Fruit fly (Drosophila melanogaster): ENCODE data around the gene noi.

noi gene

dm6 chr3R:5620387-5620956 lies 29.2 kb upstream of the noi start (continued):
- TF ChIP-seq peb (GFP tag; IDR thresholded peaks at IDR 0.05) (0 out of 2 replicates have a peak, but pooled peaks have one; percentile 35), ems (GFP tag; optimal IDR thresholded peaks at IDR 0.05) (peak; percentile 52), Asciz (GFP tag; optimal IDR thresholded peaks at IDR 0.05) (peak; percentile 73), Adf1 (GFP tag; IDR thresholded peaks at IDR 0.05) (no peak), CG17359 (tag; optimal IDR thresholded peaks at IDR 0.05) (peak; percentile 78), Rx (GFP tag; IDR thresholded peaks at IDR 0.05) (peak; percentile 75), CG4617 (GFP tag; optimal IDR thresholded peaks at IDR 0.05; ENCODE audit: borderline replicate concordance) (peak; percentile 23), dati (GFP tag; IDR thresholded peaks at IDR 0.05) (no peak), bcd (GFP tag; optimal IDR thresholded peaks at IDR 0.05) (peak; percentile 59), btn (GFP tag; optimal IDR thresholded peaks at IDR 0.05) (peak; percentile 50), Sry-δ (GFP tag; optimal IDR thresholded peaks at IDR 0.05) (no peak), cas (GFP tag; IDR thresholded peaks at IDR 0.05) (no peak), H15 (GFP tag; IDR thresholded peaks at IDR 0.05) (peak; percentile 24; the same call in 1 of the 3 replicates), CG11695 (GFP tag; IDR thresholded peaks at IDR 0.05) (peak; percentile 41; the same call in 1 of the 3 replicates), al (GFP tag; IDR thresholded peaks at IDR 0.05) (no peak), CG6854 (GFP tag; optimal IDR thresholded peaks at IDR 0.05) (no peak), CG12659 (GFP tag; optimal IDR thresholded peaks at IDR 0.05) (peak; percentile 62), Dip2 (GFP tag; IDR thresholded peaks at IDR 0.05) (no peak), Side (GFP tag; optimal IDR thresholded peaks at IDR 0.05) (peak; percentile 71), CG15696 (tag; optimal IDR thresholded peaks at IDR 0.05) (no peak), phol (tag; optimal IDR thresholded peaks at IDR 0.05) (peak; percentile 71), CrebB (tag; optimal IDR thresholded peaks at IDR 0.05) (no peak), Oli (tag; optimal IDR thresholded peaks at IDR 0.05) (peak; percentile 82), Trl (optimal IDR thresholded peaks at IDR 0.05) (no peak), Trl (GFP tag; optimal IDR thresholded peaks at IDR 0.05) (peak; percentile 44), CG11696 (GFP tag; IDR thresholded peaks at IDR 0.05) (no peak), CG10462 (GFP tag; optimal IDR thresholded peaks at IDR 0.05) (peak; percentile 20), crp (GFP tag; optimal IDR thresholded peaks at IDR 0.05) (peak in 1 of 2 experiments; percentile 20), usp (GFP tag; optimal IDR thresholded peaks at IDR 0.05) (no peak), NC2α (GFP tag; optimal IDR thresholded peaks at IDR 0.05) (no peak), Rfx (GFP tag; IDR thresholded peaks at IDR 0.05) (peak; percentile 46), CG2712 (tag; optimal IDR thresholded peaks at IDR 0.05) (peak; percentile 71), unc-4 (GFP tag; IDR thresholded peaks at IDR 0.05; ENCODE audit: partially characterized antibody) (no peak), CG10979 (tag; optimal IDR thresholded peaks at IDR 0.05) (peak; percentile 71), CG33557 (GFP tag; optimal IDR thresholded peaks at IDR 0.05) (no peak), Xbp1 (GFP tag; optimal IDR thresholded peaks at IDR 0.05) (peak; percentile 71), tap (tag; optimal IDR thresholded peaks at IDR 0.05) (peak; percentile 47), sqz (GFP tag; optimal IDR thresholded peaks at IDR 0.05) (peak; percentile 42), org-1 (GFP tag; optimal IDR thresholded peaks at IDR 0.05) (peak; percentile 69), Gsc (GFP tag; IDR thresholded peaks at IDR 0.05) (peak; percentile 13; the same call in 1 of the 2 replicates), zfh2 (GFP tag; optimal IDR thresholded peaks at IDR 0.05) (peak; percentile 38), CG31224 (GFP tag; IDR thresholded peaks at IDR 0.05) (no peak), CG14860 (GFP tag; IDR thresholded peaks at IDR 0.05; ENCODE audit: partially characterized antibody) (no peak), aop (GFP tag; IDR thresholded peaks at IDR 0.05) (no peak), sima (GFP tag; optimal IDR thresholded peaks at IDR 0.05) (no peak), CTCF (GFP tag; optimal IDR thresholded peaks at IDR 0.05) (peak; percentile 4), CG13775 (GFP tag; optimal IDR thresholded peaks at IDR 0.05) (peak; percentile 68), CG6254 (GFP tag; optimal IDR thresholded peaks at IDR 0.05) (peak; percentile 55), Kr (GFP tag; optimal IDR thresholded peaks at IDR 0.05) (no peak), bbx (GFP tag; IDR thresholded peaks at IDR 0.05; ENCODE audit: partially characterized antibody) (no peak), abd-A (tag; optimal IDR thresholded peaks at IDR 0.05) (no peak)

All from whole organism, embryonic.